Fruit fly (Drosophila melanogaster): Measurements from ENCODE around the gene CG7071.

CG7071 gene

dm6 chr3R:22400246-22400645 is 37.8 kb downstream of the CG7071 start:
- TF ChIP-seq sv (GFP tag; optimal IDR thresholded peaks at IDR 0.05) = peak; percentile 18
- no peak for TF ChIP-seq Hr78 (GFP tag; optimal IDR thresholded peaks at IDR 0.05)

dm6 chr3R:22402355-22402754 is 39.9 kb downstream of the CG7071 start, which contains the start of gene CG13856:
Gene CG13856 (plus strand): TSS chr3R:22402655.
- no peak for TF ChIP-seq Rel (GFP tag; optimal IDR thresholded peaks at IDR 0.05)
- no peak for TF ChIP-seq Rel (tag; optimal IDR thresholded peaks at IDR 0.05)
- no peak for TF ChIP-seq usp (GFP tag; optimal IDR thresholded peaks at IDR 0.05)
- no peak for TF ChIP-seq Myc (optimal IDR thresholded peaks at IDR 0.05)
- TF ChIP-seq GATAd (GFP tag; optimal IDR thresholded peaks at IDR 0.05) = no peak
- TF ChIP-seq CrebA (GFP tag; optimal IDR thresholded peaks at IDR 0.05; ENCODE audit: borderline replicate concordance) = no peak
- no peak for TF ChIP-seq Mio (GFP tag; optimal IDR thresholded peaks at IDR 0.05)
- no peak for TF ChIP-seq pan (optimal IDR thresholded peaks at IDR 0.05)
- TF ChIP-seq dsf (GFP tag; optimal IDR thresholded peaks at IDR 0.05; ENCODE audit: borderline replicate concordance) = no peak
- no peak for TF ChIP-seq dmrt93B (GFP tag; optimal IDR thresholded peaks at IDR 0.05)

dm6 chr3R:22405639-22406038 is 43.2 kb downstream of the CG7071 start, which contains the start of gene CG13855:
Gene CG13855 (plus strand): TSS chr3R:22405939.
- TF ChIP-seq sage (GFP tag; optimal IDR thresholded peaks at IDR 0.05) (no peak), foxo (GFP tag; optimal IDR thresholded peaks at IDR 0.05) (no peak), lola (GFP tag; optimal IDR thresholded peaks at IDR 0.05) (no peak), Jra (GFP tag; optimal IDR thresholded peaks at IDR 0.05) (no peak), CrebA (GFP tag; optimal IDR thresholded peaks at IDR 0.05; ENCODE audit: borderline replicate concordance) (no peak), rgr (GFP tag; optimal IDR thresholded peaks at IDR 0.05) (no peak), jim (GFP tag; optimal IDR thresholded peaks at IDR 0.05) (no peak), HLH106 (tag; optimal IDR thresholded peaks at IDR 0.05) (no peak)

- TF ChIP-seq GATAd (GFP tag; optimal IDR thresholded peaks at IDR 0.05) (peak; percentile 41), ey (GFP tag; optimal IDR thresholded peaks at IDR 0.05) (peak; percentile 75), OdsH (GFP tag; optimal IDR thresholded peaks at IDR 0.05) (peak; percentile 76), Myc (optimal IDR thresholded peaks at IDR 0.05) (peak; percentile 99), Dfd (GFP tag; optimal IDR thresholded peaks at IDR 0.05) (no peak), sage (GFP tag; optimal IDR thresholded peaks at IDR 0.05) (peak; percentile 44), dsf (GFP tag; optimal IDR thresholded peaks at IDR 0.05; ENCODE audit: borderline replicate concordance) (peak; percentile 67), Sp1 (GFP tag; optimal IDR thresholded peaks at IDR 0.05) (peak; percentile 75), jim (GFP tag; optimal IDR thresholded peaks at IDR 0.05) (no peak), Jra (GFP tag; optimal IDR thresholded peaks at IDR 0.05) (peak; percentile 85), woc (GFP tag; optimal IDR thresholded peaks at IDR 0.05) (peak; percentile 94), rgr (GFP tag; optimal IDR thresholded peaks at IDR 0.05) (peak; percentile 80), Mio (GFP tag; optimal IDR thresholded peaks at IDR 0.05) (peak; percentile 38), dl (GFP tag; optimal IDR thresholded peaks at IDR 0.05; ENCODE audit: insufficient read depth in 1 of 2, partially characterized antibody in 2 of 2) (no peak), foxo (GFP tag; optimal IDR thresholded peaks at IDR 0.05) (peak in 1 of 2 experiments; percentile 85), Abd-B (GFP tag; optimal IDR thresholded peaks at IDR 0.05) (no peak), usp (GFP tag; optimal IDR thresholded peaks at IDR 0.05) (no peak), lola (GFP tag; optimal IDR thresholded peaks at IDR 0.05) (no peak), br (GFP tag; optimal IDR thresholded peaks at IDR 0.05) (peak; percentile 77), dmrt93B (GFP tag; optimal IDR thresholded peaks at IDR 0.05) (peak; percentile 80), Dif (GFP tag; optimal IDR thresholded peaks at IDR 0.05; ENCODE audit: partially characterized antibody) (no peak), tai (GFP tag; optimal IDR thresholded peaks at IDR 0.05) (no peak), Hr78 (GFP tag; optimal IDR thresholded peaks at IDR 0.05) (no peak), CG9705 (GFP tag; optimal IDR thresholded peaks at IDR 0.05) (peak; percentile 59), CG32264 (GFP tag; optimal IDR thresholded peaks at IDR 0.05) (peak; percentile 3), Rel (GFP tag; optimal IDR thresholded peaks at IDR 0.05) (no peak), Rel (tag; optimal IDR thresholded peaks at IDR 0.05) (peak; percentile 48), brk (GFP tag; optimal IDR thresholded peaks at IDR 0.05) (no peak), psq (GFP tag; optimal IDR thresholded peaks at IDR 0.05) (peak; percentile 77), Vsx2 (GFP tag; optimal IDR thresholded peaks at IDR 0.05; ENCODE audit: partially characterized antibody) (no peak), sv (GFP tag; optimal IDR thresholded peaks at IDR 0.05) (peak; percentile 79), h (GFP tag; optimal IDR thresholded peaks at IDR 0.05) (peak; percentile 86), HLH106 (tag; optimal IDR thresholded peaks at IDR 0.05) (peak; percentile 74), fru (GFP tag; optimal IDR thresholded peaks at IDR 0.05) (peak; percentile 86), CrebA (GFP tag; optimal IDR thresholded peaks at IDR 0.05; ENCODE audit: borderline replicate concordance) (no peak), Hr83 (GFP tag; optimal IDR thresholded peaks at IDR 0.05; ENCODE audit: poor library complexity, severe bottlenecking) (peak; percentile 59), Hnf4 (GFP tag; optimal IDR thresholded peaks at IDR 0.05) (peak; percentile 86), pan (optimal IDR thresholded peaks at IDR 0.05) (no peak), N (GFP tag; optimal IDR thresholded peaks at IDR 0.05) (no peak)
These were observed 48.3 kb downstream of the CG7071 start, which contains the start of the genes CG13850 and lqfR for dm6 chr3R:22410537-22411360. Gene CG13850 (minus strand): TSS chr3R:22410915. Gene lqfR (plus strand): TSS chr3R:22411301.
